Fruit fly (Drosophila melanogaster) whole organism, prepupa: Measurements from ENCODE around the gene CG4660.
A peak's percentile ranks its signal among the peaks of the same experiment; 100 is the strongest.

Experiments used
- CG6792 ChIP-seq: fragments of 200-800 bp; sonication (Bioruptor generic); optimal IDR thresholded peaks from 3 replicates; lab custom pipeline; 2016; ENCODE audit warnings: missing biosample characterization, missing genetic modification characterization
- CG8319 ChIP-seq: fragments of 200-800 bp; sonication (Bioruptor generic); optimal IDR thresholded peaks from 3 replicates; lab custom pipeline; 2016; ENCODE audit warnings: missing biosample characterization, missing genetic modification characterization
- Eip78C ChIP-seq: fragments of 200-800 bp; sonication (Bioruptor generic); peaks from one replicate; lab custom pipeline; 2016; ENCODE audit warnings: missing biosample characterization, missing genetic modification characterization
- Hr38 ChIP-seq: sonication (Bioruptor generic); optimal IDR thresholded peaks from 2 replicates; lab custom pipeline; 2016; ENCODE audit warnings: missing biosample characterization, missing genetic modification characterization
- Hr4 ChIP-seq: fragments of 200-800 bp; sonication (Bioruptor generic); optimal IDR thresholded peaks from 3 replicates; lab custom pipeline; 2016; ENCODE audit warnings: missing biosample characterization, missing genetic modification characterization
- svp ChIP-seq: fragments of 200-800 bp; sonication (Bioruptor generic); peaks from one replicate; lab custom pipeline; 2016; ENCODE audit warnings: missing biosample characterization, missing genetic modification characterization

The CG4660 gene

dm6 chrX:6029015-6029414, 52.2 kb downstream of the CG4660 start:
- TF ChIP-seq svp (GFP tag; lab: Kevin White, UChicago), result peak; percentile 60
- no peak for TF ChIP-seq Hr38 (GFP tag; lab: Kevin White, UChicago)
- no peak for TF ChIP-seq Hr4 (GFP tag; lab: Kevin White, UChicago)
- TF ChIP-seq CG8319 (GFP tag; lab: Kevin White, UChicago), result no peak
- TF ChIP-seq CG6792, result no peak
- peak; percentile 18 for TF ChIP-seq Eip78C (GFP tag; lab: Kevin White, UChicago)
